Worm (Caenorhabditis elegans) whole organism, L1 larva: ENCODE results near the gene dkf-2.

Source experiments
- C04F5.9 ChIP-seq: sonication (generic microtip); optimal IDR thresholded peaks from 2 replicates; lab custom pipeline; 2016; ENCODE audit warnings: missing genetic modification characterization, missing compliant biosample characterization
- C16A3.4 ChIP-seq: fragments of 150-350 bp; optimal IDR thresholded peaks from 2 replicates; lab custom pipeline; 2014; ENCODE audit warnings: missing biosample characterization, missing genetic modification characterization
- F16B12.6 ChIP-seq: fragments of 150-350 bp; optimal IDR thresholded peaks from 2 replicates; lab custom pipeline; 2014; ENCODE audit warnings: missing biosample characterization, missing genetic modification characterization
- aha-1 ChIP-seq: fragments of 150-350 bp; optimal IDR thresholded peaks from 2 replicates; lab custom pipeline; 2014; ENCODE audit warnings: missing biosample characterization, missing genetic modification characterization
- aly-2 ChIP-seq: fragments of 150-350 bp; optimal IDR thresholded peaks from 2 replicates; lab custom pipeline; 2014; ENCODE audit warnings: missing biosample characterization, missing genetic modification characterization
- ama-1 ChIP-seq: fragments of 150-350 bp; optimal IDR thresholded peaks from 2 replicates; lab custom pipeline; 2014
- ceh-88 ChIP-seq: fragments of 200-800 bp; sonication (Bioruptor generic); IDR thresholded peaks from 2 replicates; pipeline ENCODE4 v1.3.6; 2022; ENCODE audit warnings: missing genetic modification characterization, missing compliant biosample characterization
- ceh-90 ChIP-seq: sonication (generic microtip); optimal IDR thresholded peaks from 2 replicates; lab custom pipeline; 2016; ENCODE audit warnings: missing genetic modification characterization, missing compliant biosample characterization
- dpl-1 ChIP-seq, 3 experiments: fragments of 150-350 bp in 2 of 3; sonication (generic microtip) in 1 of 3; optimal IDR thresholded peaks; 2 replicates each; lab custom pipeline; 2014 to 2017; ENCODE audit warnings: missing biosample characterization in 3 of 3, missing genetic modification characterization in 3 of 3, missing genetic modification reagents in 3 of 3
- dsc-1 ChIP-seq: sonication (generic microtip); optimal IDR thresholded peaks from 2 replicates; lab custom pipeline; 2016; ENCODE audit warnings: mild to moderate bottlenecking, missing genetic modification characterization, missing compliant biosample characterization
- efl-3 ChIP-seq: fragments of 200-800 bp; sonication (Bioruptor generic); optimal IDR thresholded peaks from 2 replicates; lab custom pipeline; 2018; ENCODE audit warnings: mild to moderate bottlenecking, missing genetic modification characterization, missing compliant biosample characterization
- elt-3 ChIP-seq, 6 experiments: fragments of 150-350 bp in 1 of 6; sonication (generic microtip); optimal IDR thresholded peaks; 2 replicates each; lab custom pipeline; 2017 to 2018; ENCODE audit warnings: missing biosample characterization in 6 of 6, missing genetic modification characterization in 6 of 6, inconsistent platforms in 1 of 6
- fkh-8 ChIP-seq: sonication (generic microtip); optimal IDR thresholded peaks from 2 replicates; lab custom pipeline; 2016; ENCODE audit warnings: mild to moderate bottlenecking, missing genetic modification characterization, missing compliant biosample characterization
- hlh-17 ChIP-seq: fragments of 200-800 bp; sonication (Bioruptor generic); optimal IDR thresholded peaks from 2 replicates; lab custom pipeline; 2018; ENCODE audit warnings: missing genetic modification characterization, mild to moderate bottlenecking, missing compliant biosample characterization, moderate library complexity, borderline replicate concordance
- hlh-4 ChIP-seq: sonication (generic microtip); optimal IDR thresholded peaks from 2 replicates; lab custom pipeline; 2016; ENCODE audit warnings: mild to moderate bottlenecking, missing genetic modification characterization, missing compliant biosample characterization
- hpl-2 ChIP-seq: fragments of 150-350 bp; optimal IDR thresholded peaks from 2 replicates; lab custom pipeline; 2014; ENCODE audit warnings: missing biosample characterization, missing genetic modification reagents, missing genetic modification characterization
- irx-1 ChIP-seq: sonication (generic microtip); optimal IDR thresholded peaks from 2 replicates; lab custom pipeline; 2016; ENCODE audit warnings: missing genetic modification characterization, missing compliant biosample characterization
- isw-1 ChIP-seq: fragments of 200-800 bp; sonication (Bioruptor generic); IDR thresholded peaks from 2 replicates; pipeline ENCODE4 v1.3.6; 2022; ENCODE audit warnings: missing genetic modification characterization, missing compliant biosample characterization
- jun-1 ChIP-seq: fragments of 150-350 bp; optimal IDR thresholded peaks from 2 replicates; lab custom pipeline; 2014; ENCODE audit warnings: missing biosample characterization, missing genetic modification reagents, missing genetic modification characterization
- lin-14 ChIP-seq: fragments of 200-800 bp; sonication (Bioruptor generic); optimal IDR thresholded peaks from 2 replicates; lab custom pipeline; 2018; ENCODE audit warnings: mild to moderate bottlenecking, missing genetic modification characterization, moderate library complexity, missing compliant biosample characterization
- lir-3 ChIP-seq: sonication (generic microtip); optimal IDR thresholded peaks from 2 replicates; lab custom pipeline; 2016; ENCODE audit warnings: mild to moderate bottlenecking, missing genetic modification characterization, moderate library complexity, missing compliant biosample characterization; ENCODE audit not compliant: poor library complexity
- lsy-2 ChIP-seq, 2 experiments: fragments of 150-350 bp; optimal IDR thresholded peaks; 2 replicates each; lab custom pipeline; 2014; ENCODE audit warnings: missing biosample characterization in 2 of 2, missing genetic modification characterization in 2 of 2
- mef-2 ChIP-seq: fragments of 150-350 bp; optimal IDR thresholded peaks from 2 replicates; lab custom pipeline; 2014; ENCODE audit warnings: missing biosample characterization, missing genetic modification characterization
- mep-1 ChIP-seq: fragments of 150-350 bp; optimal IDR thresholded peaks from 2 replicates; lab custom pipeline; 2014; ENCODE audit warnings: missing biosample characterization, missing genetic modification characterization
- nhr-11 ChIP-seq: fragments of 150-350 bp; optimal IDR thresholded peaks from 2 replicates; lab custom pipeline; 2014; ENCODE audit warnings: missing biosample characterization, missing genetic modification characterization
- nhr-19 ChIP-seq: fragments of 200-800 bp; sonication (Bioruptor generic); conservative IDR thresholded peaks from 2 replicates; pipeline ENCODE4 v1.3.6; 2022; ENCODE audit warnings: missing genetic modification characterization, missing compliant biosample characterization
- nhr-20 ChIP-seq: sonication (generic microtip); optimal IDR thresholded peaks from 2 replicates; lab custom pipeline; 2016; ENCODE audit warnings: mild to moderate bottlenecking, missing genetic modification characterization, missing compliant biosample characterization
- nhr-71 ChIP-seq: sonication (generic microtip); optimal IDR thresholded peaks from 2 replicates; lab custom pipeline; 2016; ENCODE audit warnings: mild to moderate bottlenecking, missing genetic modification characterization, moderate library complexity, missing compliant biosample characterization
- nhr-76 ChIP-seq: sonication (generic microtip); optimal IDR thresholded peaks from 2 replicates; lab custom pipeline; 2017; ENCODE audit warnings: missing biosample characterization, missing genetic modification characterization
- nhr-90 ChIP-seq: sonication (generic microtip); optimal IDR thresholded peaks from 2 replicates; lab custom pipeline; 2016; ENCODE audit warnings: mild to moderate bottlenecking, missing genetic modification characterization, missing compliant biosample characterization; ENCODE audit not compliant: poor library complexity
- pax-3 ChIP-seq: fragments of 200-800 bp; sonication (Bioruptor generic); optimal IDR thresholded peaks from 2 replicates; lab custom pipeline; 2018; ENCODE audit warnings: mild to moderate bottlenecking, missing genetic modification characterization, moderate library complexity, missing compliant biosample characterization
- pqm-1 ChIP-seq: sonication (generic microtip); optimal IDR thresholded peaks from 3 replicates; lab custom pipeline; 2017; ENCODE audit warnings: missing biosample characterization, missing genetic modification characterization
- skn-1 ChIP-seq: fragments of 150-350 bp; optimal IDR thresholded peaks from 2 replicates; lab custom pipeline; 2014; ENCODE audit warnings: missing biosample characterization, missing genetic modification characterization
- snu-23 ChIP-seq: sonication (generic microtip); optimal IDR thresholded peaks from 2 replicates; lab custom pipeline; 2016; ENCODE audit warnings: missing genetic modification characterization, missing compliant biosample characterization
- swsn-7 ChIP-seq: sonication (generic microtip); optimal IDR thresholded peaks from 2 replicates; lab custom pipeline; 2016; ENCODE audit warnings: missing genetic modification characterization, missing compliant biosample characterization
- unc-62 ChIP-seq: fragments of 150-350 bp; optimal IDR thresholded peaks from 2 replicates; lab custom pipeline; 2014; ENCODE audit warnings: missing biosample characterization, missing genetic modification reagents, missing genetic modification characterization
- unc-86 ChIP-seq: sonication (generic microtip); optimal IDR thresholded peaks from 2 replicates; lab custom pipeline; 2016; ENCODE audit warnings: missing genetic modification characterization, missing compliant biosample characterization
- xbp-1 ChIP-seq: sonication (generic microtip); optimal IDR thresholded peaks from 2 replicates; lab custom pipeline; 2016; ENCODE audit warnings: missing genetic modification characterization, missing compliant biosample characterization
- zip-4 ChIP-seq: fragments of 200-800 bp; sonication (Bioruptor generic); optimal IDR thresholded peaks from 2 replicates; lab custom pipeline; 2018; ENCODE audit warnings: mild to moderate bottlenecking, missing genetic modification characterization, moderate library complexity, missing compliant biosample characterization
- ztf-11 ChIP-seq, 2 experiments: sonication (generic microtip); optimal IDR thresholded peaks; 2 replicates each; lab custom pipeline; 2016 to 2017; ENCODE audit warnings: missing genetic modification characterization in 2 of 2, missing biosample characterization in 1 of 2, missing compliant biosample characterization in 1 of 2

The dkf-2 gene

ce11 chrV:16778540-16779280, 31.3 kb downstream of the dkf-2 start (continued):
- TF ChIP-seq lin-14 (GFP tag; lab: Kevin White, UChicago) (peak; percentile 79), hlh-17 (no peak), ztf-11 (tag; optimal IDR thresholded peaks at IDR 0.05; lab: Kevin White, UChicago) (no peak), hlh-4 (tag; lab: Kevin White, UChicago) (no peak), xbp-1 (no peak), aha-1 (no peak), unc-62 (no peak), snu-23 (GFP tag; lab: Kevin White, UChicago) (peak; percentile 32), nhr-11 (no peak), dsc-1 (tag; lab: Kevin White, UChicago) (no peak), ama-1 (lab: Kevin White, UChicago) (no peak), nhr-90 (tag; lab: Kevin White, UChicago) (peak; percentile 43), elt-3 (tag; optimal IDR thresholded peaks at IDR 0.05; lab: Kevin White, UChicago) (peak in 5 of 6 experiments; percentile 11 to 70 (median 59)), efl-3 (GFP tag; lab: Kevin White, UChicago) (no peak), nhr-71 (tag; lab: Kevin White, UChicago) (peak; percentile 67), mef-2 (tag; lab: Kevin White, UChicago) (no peak), F16B12.6 (tag; lab: Kevin White, UChicago) (no peak), dpl-1 (GFP tag; optimal IDR thresholded peaks at IDR 0.05; lab: Kevin White, UChicago) (no peak), irx-1 (tag; lab: Kevin White, UChicago) (no peak), lsy-2 (tag; optimal IDR thresholded peaks at IDR 0.05; lab: Kevin White, UChicago) (peak in 1 of 2 experiments; percentile 26), hpl-2 (GFP tag; lab: Kevin White, UChicago) (no peak), pax-3 (tag; lab: Kevin White, UChicago) (no peak), nhr-76 (tag; lab: Kevin White, UChicago) (no peak), C16A3.4 (tag; lab: Kevin White, UChicago) (no peak), nhr-20 (tag; lab: Kevin White, UChicago) (peak; percentile 77), fkh-8 (tag; lab: Kevin White, UChicago) (no peak), zip-4 (GFP tag; lab: Kevin White, UChicago) (no peak), nhr-19 (GFP tag; lab: Robert Waterston, UW) (peak; percentile 45; the same call in 1 of the 2 replicates), swsn-7 (tag; lab: Kevin White, UChicago) (no peak)
- TF ChIP-seq, all 84 proteins: peak for 13

ce11 chrV:16779281-16779597, 31.8 kb downstream of the dkf-2 start:
- TF ChIP-seq skn-1 (tag; lab: Kevin White, UChicago) (no peak), ceh-90 (tag; lab: Kevin White, UChicago) (no peak), nhr-76 (tag; lab: Kevin White, UChicago) (no peak), pqm-1 (tag; lab: Kevin White, UChicago) (no peak), jun-1 (tag; lab: Kevin White, UChicago) (no peak), dpl-1 (GFP tag; optimal IDR thresholded peaks at IDR 0.05; lab: Kevin White, UChicago) (no peak), lir-3 (tag; lab: Kevin White, UChicago) (no peak), C04F5.9 (no peak), ceh-88 (GFP tag; lab: Robert Waterston, UW) (no peak), swsn-7 (tag; lab: Kevin White, UChicago) (no peak), unc-86 (tag; lab: Kevin White, UChicago) (no peak), isw-1 (GFP tag; lab: Robert Waterston, UW) (no peak), aly-2 (tag; lab: Kevin White, UChicago) (no peak), mep-1 (no peak), efl-3 (GFP tag; lab: Kevin White, UChicago) (no peak), hlh-17 (no peak), xbp-1 (no peak)
